Worm (Caenorhabditis elegans) whole organism, L4 larva: Measurements from ENCODE around the gene B0454.6.

ENCODE experiments used
- F44E2.7 ChIP-seq: fragments of 200-800 bp; sonication (Bioruptor generic); IDR thresholded peaks from 2 replicates; pipeline ENCODE4 v2.1.2; 2022; ENCODE audit warnings: missing genetic modification characterization, missing compliant biosample characterization
- ama-1 ChIP-seq: fragments of 150-350 bp; optimal IDR thresholded peaks from 2 replicates; lab custom pipeline; 2014; ENCODE audit warnings: inconsistent platforms, mixed read lengths
- ces-1 ChIP-seq: fragments of 150-350 bp; sonication (generic microtip); optimal IDR thresholded peaks from 4 replicates; lab custom pipeline; 2014; ENCODE audit warnings: missing biosample characterization, missing genetic modification reagents, missing genetic modification characterization
- fos-1 ChIP-seq: fragments of 150-350 bp; optimal IDR thresholded peaks from 2 replicates; lab custom pipeline; 2014; ENCODE audit warnings: missing biosample characterization, missing genetic modification characterization
- lim-7 ChIP-seq: fragments of 200-800 bp; sonication (Bioruptor generic); IDR thresholded peaks from 2 replicates; pipeline ENCODE4 v1.3.6; 2022; ENCODE audit warnings: missing genetic modification characterization, missing compliant biosample characterization
- mdt-29 ChIP-seq: fragments of 200-800 bp; sonication (Bioruptor generic); IDR thresholded peaks from 2 replicates; pipeline ENCODE4 v1.3.6; 2022; ENCODE audit warnings: missing genetic modification reagents, missing genetic modification characterization, missing compliant biosample characterization
- nhr-237 ChIP-seq: sonication (generic microtip); optimal IDR thresholded peaks from 2 replicates; lab custom pipeline; 2017; ENCODE audit warnings: missing biosample characterization, missing genetic modification characterization
- nhr-25 ChIP-seq: sonication (generic microtip); optimal IDR thresholded peaks from 2 replicates; lab custom pipeline; 2017; ENCODE audit warnings: missing genetic modification characterization, mild to moderate bottlenecking, missing compliant biosample characterization, antibody characterized with exemption, moderate library complexity, borderline replicate concordance; ENCODE audit not compliant: insufficient read depth
- nhr-42 ChIP-seq: fragments of 200-800 bp; sonication (Bioruptor generic); IDR thresholded peaks from 2 replicates; pipeline ENCODE4 v1.3.6; 2022; ENCODE audit warnings: missing genetic modification characterization, missing compliant biosample characterization
- pqm-1 ChIP-seq: sonication (generic microtip); optimal IDR thresholded peaks from 2 replicates; lab custom pipeline; 2017; ENCODE audit warnings: missing biosample characterization, missing genetic modification characterization
- unc-39 ChIP-seq: sonication (generic microtip); optimal IDR thresholded peaks from 2 replicates; lab custom pipeline; 2017; ENCODE audit warnings: missing biosample characterization, missing genetic modification characterization
- ztf-7 ChIP-seq: fragments of 150-350 bp; optimal IDR thresholded peaks from 2 replicates; lab custom pipeline; 2014; ENCODE audit warnings: missing biosample characterization, missing genetic modification characterization

DNA sequence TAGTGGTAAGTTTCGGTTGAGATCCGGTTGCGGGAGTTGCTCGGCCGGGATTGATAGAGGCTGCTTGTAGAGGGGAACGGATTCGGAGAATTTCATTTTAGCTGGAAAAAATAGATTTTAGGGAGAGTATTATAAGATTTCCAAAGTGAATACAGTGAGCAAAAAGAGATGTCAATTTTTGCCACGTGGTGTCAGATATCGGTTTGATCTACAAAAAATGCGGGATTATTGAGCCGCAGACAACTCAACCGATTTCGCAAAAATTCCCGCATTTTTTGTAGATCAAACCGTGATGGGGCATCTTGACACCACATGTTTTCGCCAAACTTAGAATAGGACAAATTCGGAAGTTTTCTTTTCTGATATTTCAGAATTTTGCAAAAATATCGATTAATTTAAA lies 21.6 kb downstream of the B0454.6 start, which contains the start of gene lido-13:
- TF ChIP-seq pqm-1 (no peak), lim-7 (GFP tag; lab: Robert Waterston, UW) (no peak), ama-1 (lab: Kevin White, UChicago) (no peak), mdt-29 (GFP tag; lab: Robert Waterston, UW) (no peak), ztf-7 (no peak), nhr-237 (tag; lab: Kevin White, UChicago) (no peak), nhr-42 (no peak), unc-39 (tag; lab: Kevin White, UChicago) (no peak), F44E2.7 (GFP tag; lab: Robert Waterston, UW) (no peak), nhr-25 (no peak), ces-1 (GFP tag; lab: Kevin White, UChicago) (no peak), fos-1 (tag; lab: Kevin White, UChicago) (no peak)
